Worm (Caenorhabditis elegans) whole organism, L1 larva: ENCODE measurements around the gene nhr-31.

Experiments used
- aha-1 ChIP-seq: fragments of 150-350 bp; optimal IDR thresholded peaks from 2 replicates; lab custom pipeline; 2014; ENCODE audit warnings: missing biosample characterization, missing genetic modification characterization
- dsc-1 ChIP-seq: sonication (generic microtip); optimal IDR thresholded peaks from 2 replicates; lab custom pipeline; 2016; ENCODE audit warnings: mild to moderate bottlenecking, missing genetic modification characterization, missing compliant biosample characterization
- lin-15B ChIP-seq: fragments of 150-350 bp; sonication (generic microtip); optimal IDR thresholded peaks from 3 replicates; lab custom pipeline; 2014; ENCODE audit warnings: missing biosample characterization, missing genetic modification characterization
- mab-9 ChIP-seq: fragments of 200-800 bp; sonication (Bioruptor generic); IDR thresholded peaks from 2 replicates; pipeline ENCODE4 v1.3.6; 2022; ENCODE audit warnings: missing genetic modification reagents, missing genetic modification characterization, missing compliant biosample characterization
- snpc-4 ChIP-seq: fragments of 150-350 bp; optimal IDR thresholded peaks from 2 replicates; lab custom pipeline; 2014; ENCODE audit warnings: missing biosample characterization, missing genetic modification characterization
- ztf-4 ChIP-seq: fragments of 150-350 bp; optimal IDR thresholded peaks from 2 replicates; lab custom pipeline; 2014; ENCODE audit warnings: missing biosample characterization, missing genetic modification characterization

ce11 chrIV:8016694-8017093, 12.6 kb downstream of the nhr-31 start, which contains the start of gene elpc-4:
- TF ChIP-seq mab-9 (GFP tag; lab: Robert Waterston, UW) (no peak), aha-1 (tag; lab: Kevin White, UChicago) (no peak), dsc-1 (no peak), snpc-4 (tag; lab: Kevin White, UChicago) (no peak), lin-15B (tag; lab: Kevin White, UChicago) (no peak), ztf-4 (tag; lab: Kevin White, UChicago) (no peak)
